Fruit fly (Drosophila melanogaster) whole organism, pupa: ENCODE data around the gene skd.

Experiments used
- CG12605 ChIP-seq: fragments of 200-800 bp; sonication (Bioruptor generic); IDR thresholded peaks from 2 replicates; pipeline ENCODE4 v1.3.6; 2022; ENCODE audit warnings: missing biosample characterization, missing genetic modification characterization
- CG13204 ChIP-seq: fragments of 200-800 bp; sonication (Bioruptor generic); optimal IDR thresholded peaks from 2 replicates; lab custom pipeline; 2018; ENCODE audit warnings: missing biosample characterization, mild to moderate bottlenecking, missing genetic modification characterization, moderate library complexity
- CG15710 ChIP-seq: fragments of 200-800 bp; sonication (Bioruptor generic); optimal IDR thresholded peaks from 2 replicates; lab custom pipeline; 2018; ENCODE audit warnings: missing biosample characterization, mild to moderate bottlenecking, missing genetic modification characterization, moderate library complexity
- CG17806 ChIP-seq: fragments of 200-800 bp; sonication (Bioruptor generic); optimal IDR thresholded peaks from 2 replicates; lab custom pipeline; 2018; ENCODE audit warnings: missing biosample characterization, mild to moderate bottlenecking, missing genetic modification characterization, moderate library complexity
- CG34367 ChIP-seq: fragments of 200-800 bp; sonication (Bioruptor generic); optimal IDR thresholded peaks from 2 replicates; lab custom pipeline; 2018; ENCODE audit warnings: missing biosample characterization, mild to moderate bottlenecking, missing genetic modification characterization
- CG8159 ChIP-seq: fragments of 200-800 bp; sonication (Bioruptor generic); optimal IDR thresholded peaks from 3 replicates; lab custom pipeline; 2018; ENCODE audit warnings: missing biosample characterization, mild to moderate bottlenecking, missing genetic modification characterization, moderate library complexity

DNA sequence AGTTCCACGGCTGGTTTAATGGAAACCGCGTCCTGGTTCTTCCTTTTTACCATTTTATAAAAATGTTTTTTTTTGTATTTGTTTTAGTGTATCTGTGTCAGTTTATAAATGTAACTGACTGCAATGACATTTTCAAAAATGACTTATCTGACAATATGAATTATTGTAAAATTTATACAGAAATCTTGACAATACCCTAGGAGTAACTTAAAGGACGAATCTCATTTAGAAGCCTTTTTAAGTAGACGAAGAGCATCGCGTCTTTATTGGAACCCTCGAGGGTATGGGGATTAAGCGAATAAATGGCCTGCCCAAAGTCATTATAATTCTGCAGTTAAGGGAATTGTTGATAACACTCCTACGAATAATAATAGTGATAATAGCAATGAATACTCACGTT, 60.6 kb downstream of the skd start, which contains the start of gene CG12983:
- TF ChIP-seq CG17806 (tag; lab: Kevin White, UChicago): no peak
- TF ChIP-seq CG34367 (tag; lab: Kevin White, UChicago): no peak
- TF ChIP-seq CG15710 (tag; lab: Kevin White, UChicago): no peak
- TF ChIP-seq CG8159 (tag; lab: Kevin White, UChicago): no peak
- TF ChIP-seq CG12605: no peak
- no peak for TF ChIP-seq CG13204 (GFP tag; lab: Kevin White, UChicago)
